Worm (Caenorhabditis elegans) whole organism, young adult: ENCODE results near the gene algn-2.

ENCODE experiments used
- D2030.7 ChIP-seq: fragments of 200-800 bp; sonication (Bioruptor generic); IDR thresholded peaks from 2 replicates; pipeline ENCODE4 v1.3.6; 2022; ENCODE audit warnings: missing genetic modification reagents, missing genetic modification characterization, missing compliant biosample characterization
- F39B2.1 ChIP-seq: fragments of 200-800 bp; sonication (Bioruptor generic); IDR thresholded peaks from 2 replicates; pipeline ENCODE4 v1.3.6; 2022; ENCODE audit warnings: missing genetic modification reagents, missing genetic modification characterization, missing compliant biosample characterization
- K12H6.12 ChIP-seq: fragments of 200-800 bp; sonication (Bioruptor generic); optimal IDR thresholded peaks from 2 replicates; lab custom pipeline; 2018; ENCODE audit warnings: mild to moderate bottlenecking, missing genetic modification characterization, missing compliant biosample characterization
- ama-1 ChIP-seq, 3 experiments: fragments of 150-350 bp in 1 of 3; sonication (generic microtip) in 2 of 3; optimal IDR thresholded peaks; 2 replicates each; lab custom pipeline; 2014 to 2018; ENCODE audit warnings: missing biosample characterization in 2 of 3, missing genetic modification characterization in 2 of 3, missing genetic modification reagents in 2 of 3
- ceh-58 ChIP-seq: fragments of 200-800 bp; sonication (Bioruptor generic); IDR thresholded peaks from 2 replicates; pipeline ENCODE4 v1.3.6; 2022; ENCODE audit warnings: missing genetic modification characterization, missing compliant biosample characterization
- chd-7 ChIP-seq: sonication (generic microtip); optimal IDR thresholded peaks from 2 replicates; lab custom pipeline; 2016; ENCODE audit warnings: mild to moderate bottlenecking, missing genetic modification characterization, moderate library complexity, missing compliant biosample characterization
- efl-1 ChIP-seq: fragments of 150-350 bp; optimal IDR thresholded peaks from 2 replicates; lab custom pipeline; 2014; ENCODE audit warnings: missing biosample characterization, missing genetic modification reagents, missing genetic modification characterization
- ekl-4 ChIP-seq: fragments of 200-800 bp; sonication (Bioruptor generic); IDR thresholded peaks from 2 replicates; pipeline ENCODE4 v1.3.6; 2022; ENCODE audit warnings: missing genetic modification reagents, missing genetic modification characterization, missing compliant biosample characterization
- him-1 ChIP-seq: sonication (generic microtip); optimal IDR thresholded peaks from 2 replicates; lab custom pipeline; 2016; ENCODE audit warnings: missing genotype, missing genetic modification reagents, missing genetic modification characterization, missing compliant biosample characterization
- sea-2 ChIP-seq: fragments of 200-800 bp; sonication (Bioruptor generic); IDR thresholded peaks from 2 replicates; pipeline ENCODE4 v1.3.6; 2022; ENCODE audit warnings: missing genetic modification characterization, missing compliant biosample characterization
- snpc-4 ChIP-seq, 5 experiments: fragments of 150-350 bp in 1 of 5; sonication (generic microtip) in 4 of 5; optimal IDR thresholded peaks; 2 replicates each; lab custom pipeline; 2014 to 2018; ENCODE audit warnings: missing genetic modification characterization in 5 of 5, missing biosample characterization in 3 of 5, antibody characterized with exemption in 2 of 5, mild to moderate bottlenecking in 2 of 5, missing compliant biosample characterization in 2 of 5, missing genotype in 2 of 5, moderate library complexity in 2 of 5, missing genetic modification reagents in 1 of 5
- unc-130 ChIP-seq: sonication (generic microtip); optimal IDR thresholded peaks from 2 replicates; lab custom pipeline; 2016; ENCODE audit warnings: missing genetic modification reagents, missing genetic modification characterization, missing compliant biosample characterization

DNA sequence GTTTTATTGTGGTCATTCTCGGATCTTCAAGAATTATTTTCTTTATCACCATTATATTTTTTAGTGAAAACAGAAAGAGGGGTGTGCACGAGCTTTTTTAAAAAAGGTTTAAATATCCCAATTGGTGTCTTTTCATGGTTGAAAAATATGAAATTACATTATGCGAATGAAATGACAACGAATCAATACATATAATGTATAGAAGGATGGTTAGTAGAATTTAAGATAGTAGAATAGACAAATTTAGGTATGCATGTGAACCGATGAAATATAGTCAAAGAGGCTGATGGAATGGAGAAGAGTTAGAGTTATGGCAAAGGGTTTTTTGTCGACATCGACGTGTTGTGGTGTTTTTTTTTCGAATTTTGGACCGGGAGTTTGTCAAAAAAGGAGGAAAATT, 10.6 kb upstream of the algn-2 start:
- no peak for TF ChIP-seq chd-7 (tag; lab: Kevin White, UChicago)
- no peak for TF ChIP-seq sea-2 (GFP tag; lab: Robert Waterston, UW)
- TF ChIP-seq ceh-58, result no peak
- TF ChIP-seq F39B2.1, result no peak
- TF ChIP-seq efl-1 (GFP tag; lab: Kevin White, UChicago), result no peak
- TF ChIP-seq D2030.7 (GFP tag; lab: Robert Waterston, UW), result no peak
- no peak for TF ChIP-seq him-1 (tag; lab: Kevin White, UChicago)
- no peak for TF ChIP-seq K12H6.12 (tag; lab: Kevin White, UChicago)
- no peak for TF ChIP-seq snpc-4 (GFP tag; optimal IDR thresholded peaks at IDR 0.05; lab: Kevin White, UChicago)
- no peak for TF ChIP-seq snpc-4 (tag; optimal IDR thresholded peaks at IDR 0.05; lab: Kevin White, UChicago)
- TF ChIP-seq ekl-4 (GFP tag; lab: Robert Waterston, UW), result no peak
- no peak for TF ChIP-seq ama-1 (optimal IDR thresholded peaks at IDR 0.05; lab: Kevin White, UChicago)
- no peak for TF ChIP-seq ama-1 (GFP tag; optimal IDR thresholded peaks at IDR 0.05; lab: Kevin White, UChicago)
- TF ChIP-seq unc-130, result no peak
